Fruit fly (Drosophila melanogaster) whole organism, adult: ENCODE results near the gene Ptp36E.

ENCODE experiments used
- CG11617 ChIP-seq: fragments of 200-800 bp; sonication (Bioruptor generic); optimal IDR thresholded peaks from 2 replicates; lab custom pipeline; 2017; ENCODE audit warnings: mild to moderate bottlenecking, missing biosample characterization, missing genetic modification reagents, missing genetic modification characterization
- CG12768 ChIP-seq: fragments of 200-800 bp; sonication (Bioruptor generic); optimal IDR thresholded peaks from 2 replicates; lab custom pipeline; 2017; ENCODE audit warnings: missing biosample characterization, missing genetic modification characterization, mild to moderate bottlenecking, moderate library complexity, missing genetic modification reagents
- CG14711 ChIP-seq: fragments of 200-800 bp; sonication (Bioruptor generic); optimal IDR thresholded peaks from 2 replicates; lab custom pipeline; 2018; ENCODE audit warnings: missing biosample characterization, mild to moderate bottlenecking, missing genetic modification characterization, moderate library complexity
- CG1620 ChIP-seq: fragments of 200-800 bp; sonication (Bioruptor generic); optimal IDR thresholded peaks from 2 replicates; lab custom pipeline; 2016; ENCODE audit warnings: missing biosample characterization, missing genetic modification characterization
- CG33017 ChIP-seq: fragments of 200-800 bp; sonication (Bioruptor generic); optimal IDR thresholded peaks from 2 replicates; lab custom pipeline; 2018; ENCODE audit warnings: missing biosample characterization, mild to moderate bottlenecking, missing genetic modification characterization, moderate library complexity
- CG5204 ChIP-seq: fragments of 200-800 bp; sonication (Bioruptor generic); optimal IDR thresholded peaks from 2 replicates; lab custom pipeline; 2016; ENCODE audit warnings: missing biosample characterization, missing genetic modification characterization
- CG7045 ChIP-seq: fragments of 200-800 bp; sonication (Bioruptor generic); optimal IDR thresholded peaks from 2 replicates; lab custom pipeline; 2017; ENCODE audit warnings: missing biosample characterization, mild to moderate bottlenecking, missing genetic modification characterization
- CG7101 ChIP-seq: fragments of 200-800 bp; sonication (Bioruptor generic); optimal IDR thresholded peaks from 2 replicates; lab custom pipeline; 2018; ENCODE audit warnings: missing biosample characterization, mild to moderate bottlenecking, missing genetic modification characterization, moderate library complexity
- Clk ChIP-seq: fragments of 200-800 bp; sonication (Bioruptor generic); optimal IDR thresholded peaks from 2 replicates; lab custom pipeline; 2017; ENCODE audit warnings: missing biosample characterization, missing genetic modification characterization
- Crg-1 ChIP-seq: fragments of 200-800 bp; sonication (Bioruptor generic); optimal IDR thresholded peaks from 2 replicates; lab custom pipeline; 2016; ENCODE audit warnings: missing biosample characterization, missing genetic modification characterization
- Hr96 ChIP-seq: fragments of 200-800 bp; sonication (Bioruptor generic); optimal IDR thresholded peaks from 2 replicates; lab custom pipeline; 2016; ENCODE audit warnings: missing biosample characterization, missing genetic modification characterization
- Mnt ChIP-seq: fragments of 200-800 bp; sonication (Bioruptor generic); optimal IDR thresholded peaks from 2 replicates; lab custom pipeline; 2016; ENCODE audit warnings: missing biosample characterization, mild to moderate bottlenecking, missing genetic modification characterization
- bab1 ChIP-seq: fragments of 200-800 bp; sonication (Bioruptor generic); optimal IDR thresholded peaks from 3 replicates; lab custom pipeline; 2019; ENCODE audit warnings: missing biosample characterization, mild to moderate bottlenecking, missing genetic modification characterization, moderate library complexity
- cic ChIP-seq: fragments of 200-800 bp; sonication (Bioruptor generic); optimal IDR thresholded peaks from 2 replicates; lab custom pipeline; 2017; ENCODE audit warnings: missing biosample characterization, mild to moderate bottlenecking, missing genetic modification characterization, moderate library complexity
- cnc ChIP-seq, 2 experiments: fragments of >200 bp; optimal IDR thresholded peaks; 2 replicates each; lab custom pipeline; 2017
- kay ChIP-seq: fragments of 200-800 bp; sonication (Bioruptor generic); peaks from one replicate; lab custom pipeline; 2016; ENCODE audit warnings: missing biosample characterization, missing genetic modification characterization, borderline replicate concordance
- ovo ChIP-seq: fragments of 200-800 bp; sonication (Bioruptor generic); optimal IDR thresholded peaks from 2 replicates; lab custom pipeline; 2016; ENCODE audit warnings: missing biosample characterization, missing genetic modification characterization
- pad ChIP-seq: fragments of 200-800 bp; sonication (Bioruptor generic); optimal IDR thresholded peaks from 3 replicates; lab custom pipeline; 2017; ENCODE audit warnings: missing biosample characterization, missing genetic modification characterization, mild to moderate bottlenecking, moderate library complexity, missing genetic modification reagents
- tj ChIP-seq: fragments of 200-800 bp; sonication (Bioruptor generic); optimal IDR thresholded peaks from 3 replicates; lab custom pipeline; 2017; ENCODE audit warnings: missing biosample characterization, mild to moderate bottlenecking, missing genetic modification characterization, moderate library complexity
- toe ChIP-seq: fragments of 200-800 bp; sonication (Bioruptor generic); optimal IDR thresholded peaks from 2 replicates; lab custom pipeline; 2016; ENCODE audit warnings: missing biosample characterization, missing genetic modification characterization

Ptp36E gene

dm6 chr2L:18137591-18138247 lies 47.1 kb downstream of the Ptp36E start, which contains the start of gene kel:
Gene kel, minus strand, starts transcription at chr2L:18138083.
- peak; percentile 26 for TF ChIP-seq CG7101
- peak; percentile 63 for TF ChIP-seq bab1 (GFP tag; lab: Kevin White, UChicago)
- TF ChIP-seq cnc (optimal IDR thresholded peaks at IDR 0.05; lab: Kevin White, UChicago), result no peak
- TF ChIP-seq kay (GFP tag; lab: Kevin White, UChicago), result no peak
- TF ChIP-seq CG33017 (tag; lab: Kevin White, UChicago), result peak; percentile 28
- peak; percentile 9 for TF ChIP-seq Mnt (GFP tag; lab: Kevin White, UChicago)
- TF ChIP-seq CG14711 (tag; lab: Kevin White, UChicago), result peak; percentile 22
- TF ChIP-seq ovo (GFP tag; lab: Kevin White, UChicago), result no peak
- TF ChIP-seq CG5204 (GFP tag; lab: Kevin White, UChicago), result no peak
- no peak for TF ChIP-seq CG11617
- TF ChIP-seq cic (GFP tag; lab: Kevin White, UChicago), result peak; percentile 4
- TF ChIP-seq toe (GFP tag; lab: Kevin White, UChicago), result no peak
- TF ChIP-seq CG7045 (GFP tag; lab: Kevin White, UChicago), result no peak
- peak; percentile 28 for TF ChIP-seq CG12768 (GFP tag; lab: Kevin White, UChicago)
- no peak for TF ChIP-seq pad (GFP tag; lab: Kevin White, UChicago)
- no peak for TF ChIP-seq Clk
- peak; percentile 20 for TF ChIP-seq tj (GFP tag; lab: Kevin White, UChicago)
- no peak for TF ChIP-seq CG1620 (GFP tag; lab: Kevin White, UChicago)
- TF ChIP-seq Hr96 (GFP tag; lab: Kevin White, UChicago), result no peak
- no peak for TF ChIP-seq Crg-1 (GFP tag; lab: Kevin White, UChicago)

dm6 chr2L:18136427-18136857 lies 48.4 kb downstream of the Ptp36E start:
- peak; percentile 25 for TF ChIP-seq CG14711 (tag; lab: Kevin White, UChicago)
- TF ChIP-seq Clk, result peak; percentile 40
- peak; percentile 28 for TF ChIP-seq ovo (GFP tag; lab: Kevin White, UChicago)
- peak; percentile 67 for TF ChIP-seq cic (GFP tag; lab: Kevin White, UChicago)
- TF ChIP-seq Crg-1 (GFP tag; lab: Kevin White, UChicago), result peak; percentile 41
- peak; percentile 35 for TF ChIP-seq pad (GFP tag; lab: Kevin White, UChicago)
- no peak for TF ChIP-seq cnc (optimal IDR thresholded peaks at IDR 0.05; lab: Kevin White, UChicago)
- peak; percentile 60 for TF ChIP-seq CG12768 (GFP tag; lab: Kevin White, UChicago)
- TF ChIP-seq tj (GFP tag; lab: Kevin White, UChicago), result peak; percentile 5
- TF ChIP-seq CG7101, result peak; percentile 45
- TF ChIP-seq Hr96 (GFP tag; lab: Kevin White, UChicago), result peak; percentile 41
- TF ChIP-seq CG1620 (GFP tag; lab: Kevin White, UChicago), result no peak
- no peak for TF ChIP-seq bab1 (GFP tag; lab: Kevin White, UChicago)
- TF ChIP-seq CG33017 (tag; lab: Kevin White, UChicago), result peak; percentile 32
- TF ChIP-seq CG5204 (GFP tag; lab: Kevin White, UChicago), result peak; percentile 17
- no peak for TF ChIP-seq toe (GFP tag; lab: Kevin White, UChicago)
- peak; percentile 54 for TF ChIP-seq CG11617
- peak; percentile 67 for TF ChIP-seq kay (GFP tag; lab: Kevin White, UChicago)
- peak; percentile 75 for TF ChIP-seq CG7045 (GFP tag; lab: Kevin White, UChicago)
- peak; percentile 15 for TF ChIP-seq Mnt (GFP tag; lab: Kevin White, UChicago)

- TF ChIP-seq CG7045 (GFP tag; lab: Kevin White, UChicago) (no peak), cic (GFP tag; lab: Kevin White, UChicago) (no peak), pad (GFP tag; lab: Kevin White, UChicago) (no peak), Clk (no peak), Hr96 (GFP tag; lab: Kevin White, UChicago) (no peak), tj (GFP tag; lab: Kevin White, UChicago) (no peak), CG1620 (GFP tag; lab: Kevin White, UChicago) (no peak), CG11617 (no peak), CG14711 (tag; lab: Kevin White, UChicago) (no peak), Crg-1 (GFP tag; lab: Kevin White, UChicago) (no peak), kay (GFP tag; lab: Kevin White, UChicago) (no peak), CG12768 (GFP tag; lab: Kevin White, UChicago) (no peak), bab1 (GFP tag; lab: Kevin White, UChicago) (no peak), Mnt (GFP tag; lab: Kevin White, UChicago) (no peak), toe (GFP tag; lab: Kevin White, UChicago) (no peak), ovo (GFP tag; lab: Kevin White, UChicago) (no peak), cnc (optimal IDR thresholded peaks at IDR 0.05; lab: Kevin White, UChicago) (no peak), CG7101 (no peak)
Measured at dm6 chr2L:18134615-18135014, 50.2 kb downstream of the Ptp36E start.
